Fruit fly (Drosophila melanogaster) Kc167 (cell line): Measurements from ENCODE around the gene Naxd.

Experiments
- Myc ChIP-seq: fragments of >200 bp; optimal IDR thresholded peaks from 2 replicates; lab custom pipeline; 2017; ENCODE audit warnings: missing external identifiers
- Sin3A ChIP-seq: fragments of >200 bp; optimal IDR thresholded peaks from 2 replicates; lab custom pipeline; 2018; ENCODE audit warnings: missing external identifiers
- h ChIP-seq: fragments of >200 bp; optimal IDR thresholded peaks from 3 replicates; lab custom pipeline; 2018; ENCODE audit warnings: missing external identifiers
- insv ChIP-seq: fragments of >200 bp; optimal IDR thresholded peaks from 3 replicates; lab custom pipeline; 2018; ENCODE audit warnings: missing external identifiers
- psq ChIP-seq: fragments of >200 bp; optimal IDR thresholded peaks from 2 replicates; lab custom pipeline; 2017; ENCODE audit warnings: missing external identifiers
- ttk ChIP-seq: sonication (Bioruptor generic); optimal IDR thresholded peaks from 2 replicates; lab custom pipeline; 2017; ENCODE audit warnings: missing external identifiers

Naxd gene

dm6 chr3L:19091423-19092124 lies 5.9 kb downstream of the Naxd start:
- no peak for TF ChIP-seq psq (lab: Kevin White, UChicago)

- no peak for TF ChIP-seq insv (lab: Kevin White, UChicago)
- TF ChIP-seq Myc (lab: Kevin White, UChicago), result no peak
- no peak for TF ChIP-seq h
- no peak for TF ChIP-seq ttk (lab: Kevin White, UChicago)
- TF ChIP-seq Sin3A, result no peak
- TF ChIP-seq psq (lab: Kevin White, UChicago), result no peak
These were observed 8.4 kb downstream of the Naxd start for dm6 chr3L:19089120-19089519.

dm6 chr3L:19087369-19088275 lies 9.9 kb downstream of the Naxd start:
- TF ChIP-seq psq (lab: Kevin White, UChicago), result no peak
- no peak for TF ChIP-seq ttk (lab: Kevin White, UChicago)
- no peak for TF ChIP-seq h
- TF ChIP-seq insv (lab: Kevin White, UChicago), result no peak
- TF ChIP-seq Sin3A, result no peak
- TF ChIP-seq Myc (lab: Kevin White, UChicago), result no peak

- no peak for TF ChIP-seq psq (lab: Kevin White, UChicago)
- no peak for TF ChIP-seq h
- TF ChIP-seq Myc (lab: Kevin White, UChicago), result no peak
- no peak for TF ChIP-seq Sin3A
- no peak for TF ChIP-seq ttk (lab: Kevin White, UChicago)
- TF ChIP-seq insv (lab: Kevin White, UChicago), result no peak
These were observed 10.9 kb downstream of the Naxd start, which contains the start of gene Mkp3 for dm6 chr3L:19086364-19087200. Gene Mkp3, minus strand, starts transcription at chr3L:19086426.

dm6 chr3L:19085688-19086363 lies 11.7 kb downstream of the Naxd start:
- TF ChIP-seq psq (lab: Kevin White, UChicago) (no peak), Myc (lab: Kevin White, UChicago) (no peak), h (no peak)

dm6 chr3L:19083126-19083525 lies 14.4 kb downstream of the Naxd start:
- TF ChIP-seq Sin3A (no peak), ttk (lab: Kevin White, UChicago) (no peak), Myc (lab: Kevin White, UChicago) (no peak), psq (lab: Kevin White, UChicago) (no peak), h (no peak), insv (lab: Kevin White, UChicago) (no peak)

dm6 chr3L:19080926-19081700 lies 16.4 kb downstream of the Naxd start:
- TF ChIP-seq ttk (lab: Kevin White, UChicago) (no peak), h (no peak), Sin3A (no peak), insv (lab: Kevin White, UChicago) (no peak), psq (lab: Kevin White, UChicago) (no peak), Myc (lab: Kevin White, UChicago) (no peak)

- TF ChIP-seq ttk (lab: Kevin White, UChicago) (no peak), Sin3A (no peak), psq (lab: Kevin White, UChicago) (no peak), insv (lab: Kevin White, UChicago) (no peak), Myc (lab: Kevin White, UChicago) (no peak), h (no peak)
These were observed 17.5 kb downstream of the Naxd start for dm6 chr3L:19079798-19080691.

dm6 chr3L:19079067-19079466 lies 18.4 kb downstream of the Naxd start:
- TF ChIP-seq ttk (lab: Kevin White, UChicago) (no peak), h (no peak)

dm6 chr3L:19078444-19078843 lies 19.1 kb downstream of the Naxd start:
- TF ChIP-seq Myc (lab: Kevin White, UChicago) (no peak), psq (lab: Kevin White, UChicago) (no peak), insv (lab: Kevin White, UChicago) (no peak), ttk (lab: Kevin White, UChicago) (no peak), Sin3A (no peak), h (no peak)
